Fruit fly (Drosophila melanogaster) whole organism: Measurements from ENCODE around the gene Spn75F.
A peak's percentile ranks its signal among the peaks of the same experiment; 100 is the strongest.

Source experiments
- CG8478 ChIP-seq: fragments of >200 bp; optimal IDR thresholded peaks from 2 replicates; lab custom pipeline; 2018; ENCODE audit warnings: inconsistent platforms
- Dll ChIP-seq: fragments of >200 bp; optimal IDR thresholded peaks from 2 replicates; lab custom pipeline; 2017
- EcR ChIP-seq, 2 experiments: fragments of >200 bp; optimal IDR thresholded peaks; 2 replicates each; lab custom pipeline; 2017; ENCODE audit warnings: missing biosample characterization in 2 of 2, missing genetic modification characterization in 2 of 2, missing genetic modification reagents in 2 of 2
- pan ChIP-seq: fragments of >200 bp; optimal IDR thresholded peaks from 2 replicates; lab custom pipeline; 2017
- psq ChIP-seq: fragments of >200 bp; optimal IDR thresholded peaks from 2 replicates; lab custom pipeline; 2017
- usp ChIP-seq: fragments of >200 bp; optimal IDR thresholded peaks from 2 replicates; lab custom pipeline; 2017; ENCODE audit warnings: missing biosample characterization, missing genetic modification characterization, mixed read lengths

Spn75F gene

DNA sequence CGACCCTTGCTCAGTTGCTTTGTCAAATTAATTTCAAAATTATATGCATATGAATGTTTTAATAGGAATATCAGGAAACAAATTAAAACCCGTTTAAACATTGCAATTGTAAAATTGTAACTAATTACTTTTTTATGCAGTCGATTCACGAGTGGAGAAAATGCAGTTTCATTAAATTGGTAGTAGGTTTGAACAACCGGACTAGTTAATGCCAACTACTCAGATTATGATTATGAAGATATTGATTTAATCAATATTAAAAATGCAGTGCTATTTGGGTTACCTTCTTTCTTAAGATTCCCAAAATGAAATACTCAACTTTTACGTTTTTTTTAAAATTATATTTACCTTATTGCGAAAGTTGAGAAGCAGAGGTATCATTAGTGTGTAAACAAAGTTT is at the start of gene Spn75F:
TSS of gene Spn75F (minus strand) at position 101 of the 400 bp plus-strand sequence.
- TF ChIP-seq pan (lab: Kevin White, UChicago) (no peak), CG8478 (lab: Kevin White, UChicago) (no peak), Dll (lab: Kevin White, UChicago) (no peak), usp (GFP tag; lab: Kevin White, UChicago) (no peak), EcR (GFP tag; optimal IDR thresholded peaks at IDR 0.05; lab: Kevin White, UChicago) (no peak), psq (lab: Kevin White, UChicago) (no peak)

DNA sequence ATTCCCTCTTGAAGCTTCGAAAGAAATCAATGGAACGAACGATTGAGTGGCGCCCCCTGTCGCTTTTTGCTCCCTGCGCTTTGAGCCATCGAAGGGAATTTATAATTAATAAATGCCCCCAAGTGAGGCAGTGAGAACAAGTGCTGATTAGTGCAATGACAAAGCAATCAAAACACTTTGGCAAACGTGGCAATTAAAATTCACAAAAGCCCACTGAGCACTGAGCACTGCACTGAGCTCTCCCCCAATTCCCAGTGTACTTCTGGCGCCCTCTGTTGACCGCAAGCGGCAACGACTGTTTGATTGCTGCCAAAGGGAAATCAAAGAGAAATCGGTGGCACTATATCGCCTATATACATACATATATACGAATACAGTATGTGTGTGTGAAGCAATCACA is 48.5 kb upstream of the Spn75F start:
- TF ChIP-seq CG8478 (lab: Kevin White, UChicago) (no peak), pan (lab: Kevin White, UChicago) (no peak), usp (GFP tag; lab: Kevin White, UChicago) (no peak), EcR (GFP tag; optimal IDR thresholded peaks at IDR 0.05; lab: Kevin White, UChicago) (no peak), Dll (lab: Kevin White, UChicago) (no peak), psq (lab: Kevin White, UChicago) (no peak)

dm6 chr3L:19176626-19177025 is 47.2 kb upstream of the Spn75F start:
- TF ChIP-seq CG8478 (lab: Kevin White, UChicago): no peak
- no peak for TF ChIP-seq Dll (lab: Kevin White, UChicago)
- no peak for TF ChIP-seq usp (GFP tag; lab: Kevin White, UChicago)
- no peak for TF ChIP-seq EcR (GFP tag; optimal IDR thresholded peaks at IDR 0.05; lab: Kevin White, UChicago)
- no peak for TF ChIP-seq psq (lab: Kevin White, UChicago)
- TF ChIP-seq pan (lab: Kevin White, UChicago): no peak

dm6 chr3L:19175368-19175767 is 45.9 kb upstream of the Spn75F start:
- TF ChIP-seq psq (lab: Kevin White, UChicago) (no peak), Dll (lab: Kevin White, UChicago) (no peak), usp (GFP tag; lab: Kevin White, UChicago) (no peak), CG8478 (lab: Kevin White, UChicago) (no peak), pan (lab: Kevin White, UChicago) (no peak), EcR (GFP tag; optimal IDR thresholded peaks at IDR 0.05; lab: Kevin White, UChicago) (no peak)

dm6 chr3L:19174722-19175121 is 45.3 kb upstream of the Spn75F start:
- TF ChIP-seq pan (lab: Kevin White, UChicago): no peak
- TF ChIP-seq usp (GFP tag; lab: Kevin White, UChicago): no peak
- no peak for TF ChIP-seq psq (lab: Kevin White, UChicago)
- no peak for TF ChIP-seq CG8478 (lab: Kevin White, UChicago)
- TF ChIP-seq EcR (GFP tag; optimal IDR thresholded peaks at IDR 0.05; lab: Kevin White, UChicago): no peak
- no peak for TF ChIP-seq Dll (lab: Kevin White, UChicago)

- TF ChIP-seq usp (GFP tag; lab: Kevin White, UChicago) (no peak), Dll (lab: Kevin White, UChicago) (no peak), EcR (GFP tag; optimal IDR thresholded peaks at IDR 0.05; lab: Kevin White, UChicago) (no peak), pan (lab: Kevin White, UChicago) (no peak), psq (lab: Kevin White, UChicago) (no peak), CG8478 (lab: Kevin White, UChicago) (no peak)
Measured at dm6 chr3L:19174216-19174706, 44.8 kb upstream of the Spn75F start.

DNA sequence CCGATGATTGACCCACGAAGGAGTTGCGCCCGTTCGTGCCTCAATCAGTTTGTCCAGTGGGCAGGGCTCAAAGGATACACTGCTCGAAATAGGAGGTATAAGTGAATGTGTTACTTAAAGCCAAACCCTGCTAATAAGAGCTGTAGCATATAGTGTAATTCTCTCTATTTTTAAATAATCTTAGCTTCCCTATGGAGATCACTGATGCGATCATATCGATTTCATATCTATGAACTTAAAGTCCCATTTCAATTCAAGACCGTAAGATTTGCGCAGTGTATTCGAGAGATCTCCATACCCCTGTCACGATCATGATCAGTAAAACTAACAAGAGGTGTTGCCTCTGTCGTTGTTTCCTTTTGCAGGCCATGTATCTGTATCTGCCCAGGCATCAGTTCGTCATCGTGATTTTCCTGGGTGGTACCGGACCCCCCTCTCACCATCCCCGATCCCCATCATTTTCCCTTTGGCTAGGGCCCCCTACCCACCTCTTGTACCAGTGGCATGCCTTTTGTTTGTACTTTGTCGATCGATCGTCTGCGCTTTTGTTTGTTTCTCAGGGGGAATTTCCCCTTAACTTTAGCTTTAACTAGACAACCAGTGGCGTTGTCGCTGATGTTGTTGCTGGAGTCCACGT is 43.7 kb upstream of the Spn75F start:
- no peak for TF ChIP-seq Dll (lab: Kevin White, UChicago)
- peak in 1 of 2 experiments; percentile 58 for TF ChIP-seq EcR (GFP tag; optimal IDR thresholded peaks at IDR 0.05; lab: Kevin White, UChicago)

- TF ChIP-seq psq (lab: Kevin White, UChicago): no peak
- TF ChIP-seq CG8478 (lab: Kevin White, UChicago): no peak
- TF ChIP-seq usp (GFP tag; lab: Kevin White, UChicago): no peak
- peak; percentile 71 to 95 for TF ChIP-seq EcR (GFP tag; optimal IDR thresholded peaks at IDR 0.05; lab: Kevin White, UChicago)
- TF ChIP-seq pan (lab: Kevin White, UChicago): peak; percentile 88
Measured at dm6 chr3L:19172192-19172824, 42.8 kb upstream of the Spn75F start.

dm6 chr3L:19171321-19172191 is 42.1 kb upstream of the Spn75F start:
- TF ChIP-seq usp (GFP tag; lab: Kevin White, UChicago): no peak
- no peak for TF ChIP-seq CG8478 (lab: Kevin White, UChicago)
- TF ChIP-seq Dll (lab: Kevin White, UChicago): peak; percentile 91
- TF ChIP-seq EcR (GFP tag; optimal IDR thresholded peaks at IDR 0.05; lab: Kevin White, UChicago): peak; percentile 13 to 76
- TF ChIP-seq pan (lab: Kevin White, UChicago): no peak
- TF ChIP-seq psq (lab: Kevin White, UChicago): no peak

DNA sequence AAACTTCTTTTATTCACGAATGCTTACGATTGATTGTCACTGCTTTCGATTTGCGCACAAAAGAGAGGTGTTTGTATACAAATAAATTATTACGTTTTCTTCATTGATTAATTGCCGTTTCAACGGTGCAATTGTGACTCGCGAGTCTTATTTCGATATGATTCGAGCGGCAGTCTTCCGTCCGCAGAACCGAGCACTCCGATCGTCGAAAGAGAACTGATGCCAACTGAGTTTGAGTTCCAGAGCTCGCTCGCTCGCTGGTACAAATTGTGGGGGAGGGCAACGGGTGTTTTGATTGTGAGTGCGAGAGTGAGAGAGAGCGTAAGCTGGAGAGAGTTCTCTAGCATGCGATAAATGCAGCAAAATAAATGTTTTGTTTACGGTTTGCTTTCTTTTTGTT is 41.0 kb upstream of the Spn75F start:
- peak; percentile 94 for TF ChIP-seq Dll (lab: Kevin White, UChicago)
- no peak for TF ChIP-seq EcR (GFP tag; optimal IDR thresholded peaks at IDR 0.05; lab: Kevin White, UChicago)
- no peak for TF ChIP-seq pan (lab: Kevin White, UChicago)
- no peak for TF ChIP-seq usp (GFP tag; lab: Kevin White, UChicago)
